Fruit fly (Drosophila melanogaster): ENCODE results near the gene CG6712.

DNA sequence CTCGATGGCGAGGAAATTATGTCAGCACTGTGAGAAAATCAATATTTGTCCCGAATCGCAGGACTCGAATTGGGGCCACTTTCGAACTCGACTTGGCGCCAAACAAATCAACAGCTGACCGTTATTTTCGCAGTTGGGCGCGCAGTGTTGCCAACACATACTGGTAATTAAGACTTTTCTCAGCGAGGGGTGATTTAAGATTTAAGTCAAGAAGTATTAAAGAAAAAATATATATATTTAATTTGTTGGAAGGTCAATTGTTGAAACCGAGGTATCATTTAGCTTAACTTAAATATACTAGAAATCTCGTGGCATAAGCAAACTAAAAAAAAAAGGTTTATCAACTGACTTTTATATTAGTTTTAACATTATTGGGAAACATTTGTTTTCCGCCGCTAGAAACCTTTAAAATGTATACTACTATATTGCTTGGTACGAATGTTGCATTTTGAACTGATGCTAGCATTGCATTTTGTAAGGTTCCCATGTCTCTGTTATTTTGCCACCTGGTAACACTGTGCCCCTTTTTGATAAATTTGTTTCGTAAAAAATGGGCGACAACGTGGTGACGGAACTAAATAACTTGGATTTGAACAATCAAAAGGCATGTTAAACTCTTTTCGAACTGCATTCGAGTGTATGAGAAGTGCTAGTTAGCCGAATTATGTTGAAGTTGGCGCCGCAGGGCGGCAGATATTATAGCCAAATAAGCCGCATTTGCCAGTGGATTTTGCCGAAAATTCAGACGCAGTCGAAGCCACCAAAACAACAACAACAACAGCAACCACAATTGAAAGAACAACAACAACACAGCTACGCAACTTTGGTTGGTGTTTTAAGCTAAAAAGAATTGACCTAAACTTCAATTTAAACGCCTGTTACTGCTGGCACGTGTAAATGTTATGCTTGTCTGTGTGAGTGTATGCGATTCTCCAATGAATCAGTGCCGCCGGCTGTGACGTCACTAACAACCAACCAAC lies 7.2 kb upstream of the CG6712 start, which contains the start of the genes Patsas and ThrRS:
- no peak for TF ChIP-seq psq (optimal IDR thresholded peaks at IDR 0.05)
- TF ChIP-seq pan (optimal IDR thresholded peaks at IDR 0.05) = no peak
- TF ChIP-seq usp (GFP tag; optimal IDR thresholded peaks at IDR 0.05) = no peak
- TF ChIP-seq CG8478 (optimal IDR thresholded peaks at IDR 0.05) = no peak
- no peak for TF ChIP-seq Dll (optimal IDR thresholded peaks at IDR 0.05)
- no peak for TF ChIP-seq EcR (GFP tag; optimal IDR thresholded peaks at IDR 0.05)

All from whole organism.